Fruit fly (Drosophila melanogaster) whole organism: ENCODE results near the gene up.

Experiments used
- CG8478 ChIP-seq: fragments of >200 bp; optimal IDR thresholded peaks from 2 replicates; lab custom pipeline; 2018; ENCODE audit warnings: inconsistent platforms
- psq ChIP-seq: fragments of >200 bp; optimal IDR thresholded peaks from 2 replicates; lab custom pipeline; 2017

- no peak for TF ChIP-seq psq (lab: Kevin White, UChicago)
- TF ChIP-seq CG8478 (lab: Kevin White, UChicago) = no peak
Observed at dm6 chrX:13651170-13651569, 48.8 kb upstream of the up start.
